Fruit fly (Drosophila melanogaster) S2 (cell line): Measurements from ENCODE around the gene CG10650.

ENCODE experiments used
- CG8478 ChIP-seq: fragments of >200 bp; optimal IDR thresholded peaks from 2 replicates; lab custom pipeline; 2018
- CTCF ChIP-seq, 2 experiments: fragments of >200 bp; optimal IDR thresholded peaks; 2 replicates each; lab custom pipeline; 2018

DNA sequence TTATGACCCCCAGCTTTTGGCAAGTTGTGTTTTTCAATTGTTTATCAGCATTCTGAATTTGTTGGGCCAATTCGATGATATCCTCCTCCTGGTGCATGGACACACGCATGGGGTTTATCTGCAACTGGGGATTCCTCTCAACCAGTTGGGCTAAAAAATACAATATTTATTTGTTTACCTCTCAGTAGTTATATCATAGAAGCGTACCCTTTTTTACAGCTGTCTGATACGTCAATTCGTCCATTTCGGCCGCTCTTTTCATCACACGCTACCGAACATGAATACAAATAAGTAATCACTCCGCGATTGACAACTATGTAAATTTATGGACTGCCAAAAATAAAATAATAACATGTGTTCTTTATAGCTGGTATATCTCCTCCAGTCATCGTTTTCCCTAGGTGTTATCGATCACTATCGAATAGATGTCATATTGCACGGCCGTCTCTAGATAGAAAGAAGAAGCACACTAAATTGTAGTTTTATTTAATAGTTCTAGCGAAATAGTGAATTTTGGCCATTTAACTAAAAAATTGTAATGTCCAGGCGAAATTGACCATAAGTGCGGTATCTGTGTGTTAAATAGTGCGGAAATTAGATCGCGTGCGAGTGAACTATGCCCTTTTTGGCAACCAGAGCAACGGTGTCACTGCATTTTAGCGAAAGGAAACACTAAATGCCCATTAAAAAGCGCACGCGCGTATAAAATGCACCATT lies 38.6 kb upstream of the CG10650 start, which contains the start of the genes mib2 and CG31800:
- TF ChIP-seq CG8478 (no peak), CTCF (optimal IDR thresholded peaks at IDR 0.05; lab: Kevin White, UChicago) (no peak)
